Fruit fly (Drosophila melanogaster) whole organism, embryonic: ENCODE data around the gene CG31122.

Experiments
- Blimp-1 ChIP-seq: fragments of 200-800 bp; sonication (Bioruptor generic); optimal IDR thresholded peaks from 3 replicates; lab custom pipeline; 2018; ENCODE audit warnings: missing biosample characterization, missing genetic modification characterization, mild to moderate bottlenecking, moderate library complexity, missing genetic modification reagents
- CG12744 ChIP-seq: fragments of 200-800 bp; sonication (Bioruptor generic); optimal IDR thresholded peaks from 2 replicates; lab custom pipeline; 2016; ENCODE audit warnings: missing biosample characterization, missing genetic modification characterization
- CG1529 ChIP-seq: fragments of 200-800 bp; sonication (Bioruptor generic); optimal IDR thresholded peaks from 3 replicates; lab custom pipeline; 2018; ENCODE audit warnings: missing biosample characterization, missing genetic modification characterization
- CG15696 ChIP-seq: fragments of 200-800 bp; sonication (Bioruptor generic); optimal IDR thresholded peaks from 2 replicates; lab custom pipeline; 2019; ENCODE audit warnings: missing biosample characterization, mild to moderate bottlenecking, missing genetic modification characterization, moderate library complexity
- CG17612 ChIP-seq: fragments of 200-800 bp; sonication (Bioruptor generic); IDR thresholded peaks from 2 replicates; pipeline ENCODE4 v1.3.6; 2022; ENCODE audit warnings: missing biosample characterization, missing genetic modification characterization
- CG17802 ChIP-seq: fragments of 200-800 bp; sonication (Bioruptor generic); optimal IDR thresholded peaks from 2 replicates; lab custom pipeline; 2018; ENCODE audit warnings: missing biosample characterization, mild to moderate bottlenecking, missing genetic modification characterization, moderate library complexity
- CG1832 ChIP-seq: fragments of 200-800 bp; sonication (Bioruptor generic); optimal IDR thresholded peaks from 2 replicates; lab custom pipeline; 2017; ENCODE audit warnings: missing biosample characterization, mild to moderate bottlenecking, missing genetic modification characterization, inconsistent platforms
- CG31441 ChIP-seq: fragments of 200-800 bp; sonication (Bioruptor generic); IDR thresholded peaks from 2 replicates; pipeline ENCODE4 v1.3.6; 2022; ENCODE audit warnings: missing biosample characterization, missing genetic modification characterization
- CG4328 ChIP-seq: fragments of 200-800 bp; sonication (Bioruptor generic); optimal IDR thresholded peaks from 3 replicates; lab custom pipeline; 2017; ENCODE audit warnings: missing biosample characterization, missing genetic modification reagents, missing genetic modification characterization
- CG6272 ChIP-seq: fragments of 200-800 bp; sonication (Bioruptor generic); IDR thresholded peaks from 2 replicates; pipeline ENCODE4 v1.3.6; 2022; ENCODE audit warnings: missing biosample characterization, missing genetic modification characterization
- CG6683 ChIP-seq: fragments of 200-800 bp; sonication (Bioruptor generic); optimal IDR thresholded peaks from 2 replicates; lab custom pipeline; 2017; ENCODE audit warnings: missing biosample characterization, mild to moderate bottlenecking, missing genetic modification characterization, missing genetic modification reagents
- CG6689 ChIP-seq: fragments of 200-800 bp; sonication (Bioruptor generic); IDR thresholded peaks from 2 replicates; pipeline ENCODE4 v1.3.6; 2022; ENCODE audit warnings: missing biosample characterization, missing genetic modification characterization
- CG8359 ChIP-seq: fragments of 200-800 bp; sonication (Bioruptor generic); optimal IDR thresholded peaks from 2 replicates; lab custom pipeline; 2017; ENCODE audit warnings: missing biosample characterization, mild to moderate bottlenecking, missing genetic modification characterization, borderline replicate concordance
- CG8388 ChIP-seq: fragments of 200-800 bp; sonication (Bioruptor generic); optimal IDR thresholded peaks from 2 replicates; lab custom pipeline; 2019; ENCODE audit warnings: missing biosample characterization, mild to moderate bottlenecking, missing genetic modification characterization, moderate library complexity
- CG8924 ChIP-seq: fragments of 200-800 bp; optimal IDR thresholded peaks from 3 replicates; lab custom pipeline; 2019; ENCODE audit warnings: missing biosample characterization, mild to moderate bottlenecking, missing genetic modification characterization, moderate library complexity
- CG9609 ChIP-seq: fragments of 200-800 bp; sonication (Bioruptor generic); optimal IDR thresholded peaks from 3 replicates; lab custom pipeline; 2016; ENCODE audit warnings: missing biosample characterization, missing genetic modification characterization
- CG9797 ChIP-seq: fragments of 200-800 bp; sonication (Bioruptor generic); optimal IDR thresholded peaks from 3 replicates; lab custom pipeline; 2018; ENCODE audit warnings: missing biosample characterization, mild to moderate bottlenecking, missing genetic modification characterization
- CHES-1-like ChIP-seq: fragments of 200-800 bp; sonication (Bioruptor generic); optimal IDR thresholded peaks from 2 replicates; lab custom pipeline; 2016; ENCODE audit warnings: missing biosample characterization, missing genetic modification characterization
- Camta ChIP-seq: fragments of 200-800 bp; sonication (Bioruptor generic); optimal IDR thresholded peaks from 2 replicates; lab custom pipeline; 2016; ENCODE audit warnings: missing biosample characterization, missing genetic modification characterization
- E2f1 ChIP-seq: fragments of 200-800 bp; sonication (Bioruptor generic); IDR thresholded peaks from 2 replicates; pipeline ENCODE4 v1.3.6; 2022; ENCODE audit warnings: missing biosample characterization, missing genetic modification characterization
- Eip74EF ChIP-seq, 2 experiments: fragments of 200-800 bp in 1 of 2; fragments of >200 bp in 1 of 2; sonication (Bioruptor generic) in 1 of 2; optimal IDR thresholded peaks; 2 replicates each; lab custom pipeline; 2017 to 2019; ENCODE audit warnings: missing biosample characterization in 2 of 2, missing genetic modification characterization in 2 of 2, mild to moderate bottlenecking in 1 of 2, moderate library complexity in 1 of 2
- HLH3B ChIP-seq: fragments of 200-800 bp; sonication (Bioruptor generic); IDR thresholded peaks from 2 replicates; pipeline ENCODE4 v1.3.6; 2022; ENCODE audit warnings: missing biosample characterization, missing genetic modification characterization
- Lim3 ChIP-seq: fragments of 200-800 bp; sonication (Bioruptor generic); IDR thresholded peaks from 2 replicates; pipeline ENCODE4 v1.3.6; 2022; ENCODE audit warnings: missing biosample characterization, missing genetic modification characterization
- MBD-R2 ChIP-seq: fragments of 200-800 bp; sonication (Bioruptor generic); IDR thresholded peaks from 2 replicates; pipeline ENCODE4 v1.3.6; 2022; ENCODE audit warnings: missing biosample characterization, missing genetic modification characterization
- ac ChIP-seq: fragments of 200-800 bp; sonication (Bioruptor generic); optimal IDR thresholded peaks from 3 replicates; lab custom pipeline; 2017; ENCODE audit warnings: missing biosample characterization, mild to moderate bottlenecking, missing genetic modification characterization
- aop ChIP-seq: fragments of 200-800 bp; sonication (Bioruptor generic); IDR thresholded peaks from 2 replicates; pipeline ENCODE4 v1.3.6; 2022; ENCODE audit warnings: missing biosample characterization, missing genetic modification characterization
- ash1 ChIP-seq: fragments of 200-800 bp; sonication (Bioruptor generic); optimal IDR thresholded peaks from 2 replicates; lab custom pipeline; 2018; ENCODE audit warnings: missing biosample characterization, mild to moderate bottlenecking, missing genetic modification characterization
- chinmo ChIP-seq: fragments of 200-800 bp; sonication (Bioruptor generic); IDR thresholded peaks from 4 replicates; pipeline ENCODE4 v1.3.6; 2022; ENCODE audit warnings: missing biosample characterization, missing genetic modification characterization; ENCODE audit not compliant: partially characterized antibody
- croc ChIP-seq: fragments of 200-800 bp; sonication (Bioruptor generic); conservative IDR thresholded peaks from 3 replicates; pipeline ENCODE4 v1.3.6; 2022; ENCODE audit warnings: missing biosample characterization, missing genetic modification characterization
- ftz-f1 ChIP-seq: fragments of 200-800 bp; sonication (Bioruptor generic); optimal IDR thresholded peaks from 2 replicates; lab custom pipeline; 2016; ENCODE audit warnings: missing biosample characterization, missing genetic modification characterization
- hb ChIP-seq: fragments of 200-800 bp; sonication (Bioruptor generic); IDR thresholded peaks from 3 replicates; pipeline ENCODE4 v1.3.6; 2022; ENCODE audit warnings: missing biosample characterization, missing genetic modification characterization; ENCODE audit not compliant: partially characterized antibody
- ind ChIP-seq: fragments of 200-800 bp; sonication (Bioruptor generic); optimal IDR thresholded peaks from 3 replicates; lab custom pipeline; 2016; ENCODE audit warnings: missing biosample characterization, missing genetic modification characterization
- kah ChIP-seq: fragments of 200-800 bp; sonication (Bioruptor generic); optimal IDR thresholded peaks from 2 replicates; lab custom pipeline; 2018; ENCODE audit warnings: missing biosample characterization, mild to moderate bottlenecking, missing genetic modification characterization
- lab ChIP-seq: fragments of 200-800 bp; sonication (Bioruptor generic); optimal IDR thresholded peaks from 3 replicates; lab custom pipeline; 2017; ENCODE audit warnings: missing biosample characterization, missing genetic modification characterization, mild to moderate bottlenecking, moderate library complexity, missing genetic modification reagents
- lov ChIP-seq, 2 experiments: fragments of 200-800 bp in 1 of 2; fragments of >200 bp in 1 of 2; sonication (Bioruptor generic) in 1 of 2; IDR thresholded peaks in 1 of 2; optimal IDR thresholded peaks in 1 of 2; 2 replicates in 1 of 2; 3 replicates in 1 of 2; pipeline versions ENCODE4 v1.3.6 to Lab custom; 2017 to 2022; ENCODE audit warnings: missing biosample characterization in 1 of 2, missing genetic modification characterization in 1 of 2
- oc ChIP-seq: fragments of 200-800 bp; sonication (Bioruptor generic); optimal IDR thresholded peaks from 2 replicates; lab custom pipeline; 2018; ENCODE audit warnings: missing biosample characterization, mild to moderate bottlenecking, missing genetic modification characterization, moderate library complexity
- odd ChIP-seq: fragments of 200-800 bp; sonication (Bioruptor generic); optimal IDR thresholded peaks from 2 replicates; lab custom pipeline; 2017; ENCODE audit warnings: missing biosample characterization, mild to moderate bottlenecking, missing genetic modification characterization
- onecut ChIP-seq: fragments of 200-800 bp; sonication (Bioruptor generic); IDR thresholded peaks from 2 replicates; pipeline ENCODE4 v1.3.6; 2022; ENCODE audit warnings: missing biosample characterization, missing genetic modification characterization
- pfk ChIP-seq: fragments of 200-800 bp; sonication (Bioruptor generic); optimal IDR thresholded peaks from 2 replicates; lab custom pipeline; 2018; ENCODE audit warnings: missing biosample characterization, mild to moderate bottlenecking, missing genetic modification characterization, moderate library complexity
- pnt ChIP-seq: fragments of 200-800 bp; sonication (Bioruptor generic); optimal IDR thresholded peaks from 3 replicates; lab custom pipeline; 2016; ENCODE audit warnings: missing biosample characterization, missing genetic modification characterization
- pros ChIP-seq: fragments of 200-800 bp; sonication (Bioruptor generic); optimal IDR thresholded peaks from 3 replicates; lab custom pipeline; 2019; ENCODE audit warnings: missing biosample characterization, mild to moderate bottlenecking, missing genetic modification characterization, moderate library complexity
- sna ChIP-seq: fragments of 200-800 bp; sonication (Bioruptor generic); IDR thresholded peaks from 2 replicates; pipeline ENCODE4 v1.3.6; 2022; ENCODE audit warnings: missing biosample characterization, missing genetic modification characterization; ENCODE audit not compliant: partially characterized antibody
- tgo ChIP-seq: fragments of 200-800 bp; sonication (Bioruptor generic); IDR thresholded peaks from 3 replicates; pipeline ENCODE4 v1.3.6; 2022; ENCODE audit warnings: missing biosample characterization, missing genetic modification characterization
- toy ChIP-seq: fragments of 200-800 bp; sonication (Bioruptor generic); IDR thresholded peaks from 2 replicates; pipeline ENCODE4 v1.3.6; 2022; ENCODE audit warnings: missing biosample characterization, missing genetic modification characterization
- trem ChIP-seq: fragments of 200-800 bp; optimal IDR thresholded peaks from 3 replicates; lab custom pipeline; 2019; ENCODE audit warnings: missing biosample characterization, mild to moderate bottlenecking, missing genetic modification characterization, moderate library complexity
- trh ChIP-seq: fragments of 200-800 bp; sonication (Bioruptor generic); optimal IDR thresholded peaks from 2 replicates; lab custom pipeline; 2016; ENCODE audit warnings: missing biosample characterization, missing genetic modification characterization
- wek ChIP-seq: fragments of 200-800 bp; sonication (Bioruptor generic); optimal IDR thresholded peaks from 3 replicates; lab custom pipeline; 2018; ENCODE audit warnings: missing biosample characterization, mild to moderate bottlenecking, missing genetic modification characterization, moderate library complexity
- z ChIP-seq: fragments of 200-800 bp; sonication (Bioruptor generic); IDR thresholded peaks from 3 replicates; pipeline ENCODE4 v1.3.6; 2022; ENCODE audit warnings: missing biosample characterization, missing genetic modification characterization

The CG31122 gene

DNA sequence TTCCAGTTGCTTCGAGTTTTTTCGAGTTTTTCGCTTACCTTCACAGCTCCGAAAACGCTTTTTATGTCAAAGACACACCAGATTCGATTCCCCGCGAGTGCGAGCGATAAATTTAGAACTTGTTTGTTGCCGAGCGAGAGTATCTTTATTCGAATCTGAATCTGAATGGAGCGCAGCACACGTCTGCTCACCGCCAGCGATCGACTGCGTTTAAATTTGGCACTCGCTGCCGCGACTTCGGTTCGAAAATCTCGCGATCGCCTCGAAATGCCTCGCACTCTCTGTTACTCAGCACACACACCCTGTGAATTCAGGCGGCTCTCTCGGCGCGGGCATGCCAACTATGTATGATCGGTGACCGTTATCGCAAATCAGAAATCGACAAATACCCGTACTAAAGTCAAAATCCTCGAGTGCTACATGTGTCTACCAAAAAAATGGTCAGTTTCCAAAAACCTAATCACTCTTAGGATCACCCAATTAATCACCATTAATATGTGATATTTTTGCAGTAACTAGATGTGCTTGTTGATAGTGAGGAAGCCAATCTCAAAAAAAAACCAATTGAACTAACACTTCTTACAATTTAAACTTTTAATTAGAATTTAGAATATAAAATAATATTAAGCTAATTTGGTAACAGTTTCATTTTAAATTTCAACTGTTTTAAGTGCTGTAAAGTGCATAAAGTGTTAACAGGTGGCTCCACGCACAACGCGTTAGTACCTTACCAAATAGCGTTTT is 13.5 kb downstream of the CG31122 start, which contains the start of gene Vha100-2 (continued):
- TF ChIP-seq oc (tag; lab: Kevin White, UChicago), result no peak
- TF ChIP-seq odd (GFP tag; lab: Kevin White, UChicago), result no peak
- TF ChIP-seq sna (GFP tag; lab: Robert Waterston, UW), result no peak
- TF ChIP-seq pros (GFP tag; lab: Kevin White, UChicago), result no peak
- TF ChIP-seq pfk (GFP tag; lab: Kevin White, UChicago), result peak; percentile 36
- no peak for TF ChIP-seq CG6683
- peak; percentile 25 for TF ChIP-seq lab (GFP tag; lab: Kevin White, UChicago)
- peak; percentile 19 for TF ChIP-seq ash1 (GFP tag; lab: Kevin White, UChicago)
- TF ChIP-seq toy (GFP tag; lab: Robert Waterston, UW), result no peak
- TF ChIP-seq Eip74EF (GFP tag; optimal IDR thresholded peaks at IDR 0.05; lab: Kevin White, UChicago), result no peak
- no peak for TF ChIP-seq CG12744 (GFP tag; lab: Kevin White, UChicago)
- peak; percentile 72; the same call in 2 of the 4 replicates for TF ChIP-seq chinmo (GFP tag; lab: Robert Waterston, UW)
- peak; percentile 28 for TF ChIP-seq CHES-1-like (GFP tag; lab: Kevin White, UChicago)
- peak; percentile 7 for TF ChIP-seq Blimp-1 (GFP tag; lab: Kevin White, UChicago)
- no peak for TF ChIP-seq pnt (GFP tag; lab: Kevin White, UChicago)
- TF ChIP-seq aop (GFP tag; lab: Robert Waterston, UW), result 0 out of 2 replicates have a peak, but pooled peaks have one; percentile 12
- TF ChIP-seq CG17612 (GFP tag; lab: Robert Waterston, UW), result no peak
- TF ChIP-seq CG6272, result no peak; the same call in 1 of the 2 replicates
- no peak for TF ChIP-seq CG9609
- peak; percentile 93 for TF ChIP-seq trem (tag; lab: Kevin White, UChicago)
- TF ChIP-seq CG1529 (GFP tag; lab: Kevin White, UChicago), result peak; percentile 5
- TF ChIP-seq hb (GFP tag; lab: Robert Waterston, UW), result no peak
- no peak for TF ChIP-seq ftz-f1 (GFP tag; lab: Kevin White, UChicago)
- TF ChIP-seq HLH3B (GFP tag; lab: Robert Waterston, UW), result peak; percentile 59
- TF ChIP-seq kah (GFP tag; lab: Kevin White, UChicago), result peak; percentile 100
- peak; percentile 50 for TF ChIP-seq CG4328 (GFP tag; lab: Kevin White, UChicago)
- TF ChIP-seq Lim3 (GFP tag; lab: Robert Waterston, UW), result no peak
- no peak; the same call in 1 of the 2 replicates for TF ChIP-seq CG6689 (GFP tag; lab: Robert Waterston, UW)
- TF ChIP-seq Camta (GFP tag; lab: Kevin White, UChicago), result no peak
- peak; percentile 91 for TF ChIP-seq wek
- TF ChIP-seq CG15696 (tag; lab: Kevin White, UChicago), result no peak
- peak; percentile 51 for TF ChIP-seq CG31441 (GFP tag; lab: Robert Waterston, UW)
- no peak for TF ChIP-seq MBD-R2 (GFP tag; lab: Robert Waterston, UW)
- TF ChIP-seq onecut (GFP tag; lab: Robert Waterston, UW), result 0 out of 2 replicates have a peak, but pooled peaks have one; percentile 28
- no peak for TF ChIP-seq croc (GFP tag; lab: Robert Waterston, UW)
- peak; percentile 51 for TF ChIP-seq ind (GFP tag; lab: Kevin White, UChicago)
- TF ChIP-seq CG8924 (tag; lab: Kevin White, UChicago), result peak; percentile 16
- no peak for TF ChIP-seq ac (GFP tag; lab: Kevin White, UChicago)
- TF ChIP-seq CG1832, result no peak
- no peak for TF ChIP-seq CG8359 (GFP tag; lab: Kevin White, UChicago)
- no peak for TF ChIP-seq trh
- no peak for TF ChIP-seq CG8388 (GFP tag; lab: Kevin White, UChicago)
- peak; percentile 24; the same call in 1 of the 3 replicates for TF ChIP-seq tgo (GFP tag; lab: Robert Waterston, UW)
- no peak for TF ChIP-seq lov (optimal IDR thresholded peaks at IDR 0.05; lab: Kevin White, UChicago)
- 0 out of 3 replicates have a peak, but pooled peaks have one; percentile 55 for TF ChIP-seq lov (GFP tag; IDR thresholded peaks at IDR 0.05; lab: Robert Waterston, UW)
- peak; percentile 90 for TF ChIP-seq CG9797 (GFP tag; lab: Kevin White, UChicago)
- TF ChIP-seq z (GFP tag; lab: Robert Waterston, UW), result peak; percentile 57; the same call in 2 of the 3 replicates
- no peak for TF ChIP-seq CG17802 (tag; lab: Kevin White, UChicago)
- peak; percentile 50; the same call in 1 of the 2 replicates for TF ChIP-seq E2f1 (GFP tag; lab: Robert Waterston, UW)
